Fruit fly (Drosophila melanogaster) whole organism, embryonic: ENCODE data around the gene Wdfy2.

ENCODE experiments used
- Adf1 ChIP-seq: fragments of 200-800 bp; sonication (Bioruptor generic); IDR thresholded peaks from 2 replicates; pipeline ENCODE4 v1.3.6; 2022; ENCODE audit warnings: missing biosample characterization, missing genetic modification characterization
- BEAF-32 ChIP-seq: fragments of 200-800 bp; sonication (Bioruptor generic); optimal IDR thresholded peaks from 3 replicates; lab custom pipeline; 2017; ENCODE audit warnings: missing biosample characterization, missing genetic modification characterization, mild to moderate bottlenecking, moderate library complexity, missing genetic modification reagents
- CG10366 ChIP-seq: fragments of 200-800 bp; sonication (Bioruptor generic); IDR thresholded peaks from 2 replicates; pipeline ENCODE4 v1.3.6; 2022; ENCODE audit warnings: missing biosample characterization, missing genetic modification characterization
- CG11504 ChIP-seq: fragments of 200-800 bp; sonication (Bioruptor generic); optimal IDR thresholded peaks from 3 replicates; lab custom pipeline; 2019; ENCODE audit warnings: missing biosample characterization, mild to moderate bottlenecking, missing genetic modification characterization, moderate library complexity
- CG11560 ChIP-seq: fragments of 200-800 bp; sonication (Bioruptor generic); IDR thresholded peaks from 3 replicates; pipeline ENCODE4 v1.3.6; 2022; ENCODE audit warnings: missing biosample characterization, missing genetic modification characterization
- CG11723 ChIP-seq: fragments of 200-800 bp; sonication (Bioruptor generic); optimal IDR thresholded peaks from 2 replicates; lab custom pipeline; 2017; ENCODE audit warnings: missing biosample characterization, mild to moderate bottlenecking, missing genetic modification characterization
- CG12104 ChIP-seq: fragments of 200-800 bp; sonication (Bioruptor generic); optimal IDR thresholded peaks from 3 replicates; lab custom pipeline; 2016; ENCODE audit warnings: missing biosample characterization, missing genetic modification characterization
- CG13424 ChIP-seq: fragments of 200-800 bp; sonication (Bioruptor generic); optimal IDR thresholded peaks from 2 replicates; lab custom pipeline; 2019; ENCODE audit warnings: missing biosample characterization, mild to moderate bottlenecking, missing genetic modification characterization, moderate library complexity
- CG13894 ChIP-seq: fragments of 200-800 bp; sonication (Bioruptor generic); optimal IDR thresholded peaks from 3 replicates; lab custom pipeline; 2018; ENCODE audit warnings: missing biosample characterization, mild to moderate bottlenecking, missing genetic modification characterization, moderate library complexity
- CG15479 ChIP-seq: fragments of 200-800 bp; sonication (Bioruptor generic); optimal IDR thresholded peaks from 3 replicates; lab custom pipeline; 2019; ENCODE audit warnings: missing biosample characterization, mild to moderate bottlenecking, missing genetic modification characterization, moderate library complexity
- CG1647 ChIP-seq: fragments of 200-800 bp; sonication (Bioruptor generic); optimal IDR thresholded peaks from 3 replicates; lab custom pipeline; 2016; ENCODE audit warnings: missing biosample characterization, missing genetic modification characterization
- CG17568 ChIP-seq: fragments of 200-800 bp; sonication (Bioruptor generic); optimal IDR thresholded peaks from 2 replicates; lab custom pipeline; 2018; ENCODE audit warnings: missing biosample characterization, mild to moderate bottlenecking, missing genetic modification characterization, moderate library complexity
- CG17912 ChIP-seq: fragments of 200-800 bp; sonication (Bioruptor generic); optimal IDR thresholded peaks from 2 replicates; lab custom pipeline; 2018; ENCODE audit warnings: missing biosample characterization, mild to moderate bottlenecking, missing genetic modification characterization
- CG18476 ChIP-seq: fragments of 200-800 bp; sonication (Bioruptor generic); optimal IDR thresholded peaks from 2 replicates; lab custom pipeline; 2016; ENCODE audit warnings: missing biosample characterization, mild to moderate bottlenecking, missing genetic modification characterization
- CG18619 ChIP-seq: fragments of 200-800 bp; sonication (Bioruptor generic); optimal IDR thresholded peaks from 3 replicates; lab custom pipeline; 2017; ENCODE audit warnings: missing biosample characterization, mild to moderate bottlenecking, missing genetic modification characterization
- CG2712 ChIP-seq: fragments of 200-800 bp; optimal IDR thresholded peaks from 3 replicates; lab custom pipeline; 2019; ENCODE audit warnings: missing biosample characterization, mild to moderate bottlenecking, missing genetic modification characterization, moderate library complexity
- CG30403 ChIP-seq: fragments of 200-800 bp; sonication (Bioruptor generic); optimal IDR thresholded peaks from 3 replicates; lab custom pipeline; 2016; ENCODE audit warnings: missing biosample characterization, missing genetic modification characterization
- CG31224 ChIP-seq: fragments of 200-800 bp; sonication (Bioruptor generic); IDR thresholded peaks from 2 replicates; pipeline ENCODE4 v1.3.6; 2022; ENCODE audit warnings: missing biosample characterization, missing genetic modification characterization
- CG4328 ChIP-seq: fragments of 200-800 bp; sonication (Bioruptor generic); optimal IDR thresholded peaks from 3 replicates; lab custom pipeline; 2017; ENCODE audit warnings: missing biosample characterization, missing genetic modification reagents, missing genetic modification characterization
- CG6272 ChIP-seq: fragments of 200-800 bp; sonication (Bioruptor generic); IDR thresholded peaks from 2 replicates; pipeline ENCODE4 v1.3.6; 2022; ENCODE audit warnings: missing biosample characterization, missing genetic modification characterization
- CG6813 ChIP-seq: fragments of 200-800 bp; sonication (Bioruptor generic); optimal IDR thresholded peaks from 2 replicates; lab custom pipeline; 2017; ENCODE audit warnings: missing biosample characterization, missing genetic modification characterization, mild to moderate bottlenecking, moderate library complexity, missing genetic modification reagents
- CG6854 ChIP-seq: fragments of 200-800 bp; sonication (Bioruptor generic); optimal IDR thresholded peaks from 3 replicates; lab custom pipeline; 2017; ENCODE audit warnings: missing biosample characterization, mild to moderate bottlenecking, missing genetic modification characterization
- CG7372 ChIP-seq: fragments of 200-800 bp; sonication (Bioruptor generic); IDR thresholded peaks from 2 replicates; pipeline ENCODE4 v1.3.6; 2022; ENCODE audit warnings: missing biosample characterization, missing genetic modification characterization
- CG7987 ChIP-seq: fragments of 200-800 bp; sonication (Bioruptor generic); optimal IDR thresholded peaks from 2 replicates; lab custom pipeline; 2018; ENCODE audit warnings: missing biosample characterization, mild to moderate bottlenecking, missing genetic modification characterization, moderate library complexity
- Chrac-16 ChIP-seq: fragments of 200-800 bp; sonication (Bioruptor generic); optimal IDR thresholded peaks from 3 replicates; lab custom pipeline; 2016; ENCODE audit warnings: missing biosample characterization, missing genetic modification characterization
- Dref ChIP-seq: fragments of 200-800 bp; sonication (Bioruptor generic); IDR thresholded peaks from 2 replicates; pipeline ENCODE4 v1.3.6; 2022; ENCODE audit warnings: missing biosample characterization, missing genetic modification characterization
- Mes4 ChIP-seq: fragments of 200-800 bp; sonication (Bioruptor generic); optimal IDR thresholded peaks from 2 replicates; lab custom pipeline; 2016; ENCODE audit warnings: missing biosample characterization, missing genetic modification characterization
- NK7.1 ChIP-seq: fragments of 200-800 bp; sonication (Bioruptor generic); optimal IDR thresholded peaks from 3 replicates; lab custom pipeline; 2016; ENCODE audit warnings: missing biosample characterization, missing genetic modification characterization
- NfI ChIP-seq: fragments of 200-800 bp; sonication (Bioruptor generic); optimal IDR thresholded peaks from 3 replicates; lab custom pipeline; 2018; ENCODE audit warnings: missing biosample characterization, mild to moderate bottlenecking, missing genetic modification characterization, moderate library complexity
- Rfx ChIP-seq: fragments of 200-800 bp; sonication (Bioruptor generic); IDR thresholded peaks from 2 replicates; pipeline ENCODE4 v1.3.6; 2022; ENCODE audit warnings: missing biosample characterization, missing genetic modification characterization
- Scr ChIP-seq: fragments of 200-800 bp; sonication (Bioruptor generic); IDR thresholded peaks from 2 replicates; pipeline ENCODE4 v1.3.6; 2022; ENCODE audit warnings: missing biosample characterization, missing genetic modification characterization; ENCODE audit not compliant: partially characterized antibody
- Side ChIP-seq: fragments of 200-800 bp; sonication (Bioruptor generic); optimal IDR thresholded peaks from 2 replicates; lab custom pipeline; 2016; ENCODE audit warnings: missing biosample characterization, missing genetic modification characterization
- Trl ChIP-seq, 3 experiments: fragments of >200 bp in 2 of 3; fragments of 200-800 bp in 1 of 3; sonication (Bioruptor generic) in 1 of 3; optimal IDR thresholded peaks; 2 replicates in 1 of 3; 3 replicates in 2 of 3; lab custom pipeline; 2016 to 2017; ENCODE audit warnings: missing biosample characterization in 1 of 3, missing genetic modification characterization in 1 of 3
- btn ChIP-seq: fragments of 200-800 bp; sonication (Bioruptor generic); optimal IDR thresholded peaks from 2 replicates; lab custom pipeline; 2016; ENCODE audit warnings: missing biosample characterization, missing genetic modification characterization
- corto ChIP-seq: fragments of 200-800 bp; sonication (Bioruptor generic); optimal IDR thresholded peaks from 2 replicates; lab custom pipeline; 2016; ENCODE audit warnings: missing biosample characterization, mild to moderate bottlenecking, missing genetic modification characterization, moderate library complexity
- danr ChIP-seq: fragments of 200-800 bp; sonication (Bioruptor generic); IDR thresholded peaks from 2 replicates; pipeline ENCODE4 v1.3.6; 2022; ENCODE audit warnings: missing biosample characterization, missing genetic modification characterization
- exex ChIP-seq: fragments of 200-800 bp; sonication (Bioruptor generic); optimal IDR thresholded peaks from 4 replicates; lab custom pipeline; 2018; ENCODE audit warnings: missing biosample characterization, mild to moderate bottlenecking, missing genetic modification characterization, moderate library complexity
- fd96Cb ChIP-seq: fragments of 200-800 bp; sonication (Bioruptor generic); optimal IDR thresholded peaks from 2 replicates; lab custom pipeline; 2018; ENCODE audit warnings: missing biosample characterization, mild to moderate bottlenecking, missing genetic modification characterization, moderate library complexity
- gcm2 ChIP-seq: fragments of 200-800 bp; sonication (Bioruptor generic); optimal IDR thresholded peaks from 2 replicates; lab custom pipeline; 2016; ENCODE audit warnings: missing biosample characterization, missing genetic modification characterization
- jigr1 ChIP-seq: fragments of 200-800 bp; sonication (Bioruptor generic); IDR thresholded peaks from 3 replicates; pipeline ENCODE4 v1.3.6; 2022; ENCODE audit warnings: missing biosample characterization, missing genetic modification characterization
- mirr ChIP-seq: fragments of 200-800 bp; sonication (Bioruptor generic); optimal IDR thresholded peaks from 3 replicates; lab custom pipeline; 2018; ENCODE audit warnings: missing biosample characterization, mild to moderate bottlenecking, missing genetic modification characterization
- org-1 ChIP-seq: fragments of 200-800 bp; sonication (Bioruptor generic); optimal IDR thresholded peaks from 2 replicates; lab custom pipeline; 2017; ENCODE audit warnings: missing biosample characterization, missing genetic modification characterization
- pan ChIP-seq, 4 experiments: fragments of >200 bp in 3 of 4; fragments of 200-800 bp in 1 of 4; sonication (Bioruptor generic) in 1 of 4; optimal IDR thresholded peaks in 3 of 4; IDR thresholded peaks in 1 of 4; 2 replicates each; pipeline versions ENCODE4 v1.3.6 to Lab custom; 2017 to 2022; ENCODE audit warnings: missing biosample characterization in 2 of 4, missing genetic modification characterization in 2 of 4, mixed read lengths in 1 of 4
- ranshi ChIP-seq: fragments of 200-800 bp; sonication (Bioruptor generic); IDR thresholded peaks from 2 replicates; pipeline ENCODE4 v1.3.6; 2022; ENCODE audit warnings: missing biosample characterization, missing genetic modification characterization
- sens ChIP-seq: fragments of 200-800 bp; sonication (Bioruptor generic); peaks from one replicate; lab custom pipeline; 2016; ENCODE audit warnings: missing biosample characterization, missing genetic modification characterization
- slp2 ChIP-seq: fragments of 200-800 bp; sonication (Bioruptor generic); optimal IDR thresholded peaks from 2 replicates; lab custom pipeline; 2016; ENCODE audit warnings: missing biosample characterization, missing genetic modification characterization
- unpg ChIP-seq: fragments of 200-800 bp; sonication (Bioruptor generic); optimal IDR thresholded peaks from 3 replicates; lab custom pipeline; 2018; ENCODE audit warnings: missing biosample characterization, mild to moderate bottlenecking, missing genetic modification characterization, moderate library complexity
- vnd ChIP-seq: fragments of 200-800 bp; sonication (Bioruptor generic); IDR thresholded peaks from 3 replicates; pipeline ENCODE4 v1.3.6; 2022; ENCODE audit warnings: missing biosample characterization, missing genetic modification characterization; ENCODE audit not compliant: partially characterized antibody

Wdfy2 gene

DNA sequence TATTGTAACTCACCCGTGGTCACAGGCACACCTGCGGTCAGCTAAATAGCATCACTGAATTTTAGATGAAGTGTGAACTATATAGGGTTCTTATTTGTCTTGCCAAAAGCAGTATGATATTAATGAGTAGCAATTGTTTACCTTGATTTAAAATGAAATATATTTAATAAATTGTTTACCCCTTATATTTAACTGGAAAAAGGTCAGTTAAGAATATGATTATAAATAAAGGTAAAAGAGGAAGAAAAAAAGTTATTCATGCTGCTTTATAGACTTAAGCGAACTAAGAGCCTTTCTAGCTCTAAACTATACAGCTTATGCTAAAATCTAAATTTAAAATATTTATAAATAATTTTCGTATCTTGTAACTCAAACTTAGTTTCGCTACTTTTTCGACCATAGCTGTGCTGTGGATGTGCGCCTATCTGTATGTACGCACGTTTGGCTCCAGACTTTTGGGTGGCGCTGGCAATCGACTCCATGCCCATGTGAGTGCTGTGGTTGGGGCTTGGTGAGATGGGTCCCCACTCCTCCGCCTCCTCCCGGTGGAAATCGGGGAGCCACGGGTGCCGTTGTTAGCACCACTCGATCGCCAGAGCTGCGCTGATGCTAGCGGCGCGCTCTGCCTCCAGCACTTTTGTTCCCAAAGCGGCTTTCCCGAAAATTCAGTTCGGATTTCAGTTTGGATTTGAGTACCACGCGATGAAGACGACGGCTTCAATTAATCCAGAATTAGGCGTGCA is 19.1 kb downstream of the Wdfy2 start, which contains the start of gene loh (continued):
- TF ChIP-seq Trl (optimal IDR thresholded peaks at IDR 0.05; lab: Kevin White, UChicago) = no peak
- no peak for TF ChIP-seq Trl (GFP tag; optimal IDR thresholded peaks at IDR 0.05; lab: Kevin White, UChicago)
- TF ChIP-seq mirr (GFP tag; lab: Kevin White, UChicago) = no peak
- TF ChIP-seq Adf1 (GFP tag; lab: Robert Waterston, UW) = no peak
- TF ChIP-seq org-1 (GFP tag; lab: Kevin White, UChicago) = no peak
- no peak for TF ChIP-seq CG7987 (GFP tag; lab: Kevin White, UChicago)
- TF ChIP-seq CG18476 (GFP tag; lab: Kevin White, UChicago) = peak; percentile 43
- TF ChIP-seq btn (GFP tag; lab: Kevin White, UChicago) = no peak
- TF ChIP-seq CG17912 (GFP tag; lab: Kevin White, UChicago) = no peak
- TF ChIP-seq CG6813 = no peak
- TF ChIP-seq gcm2 (GFP tag; lab: Kevin White, UChicago) = no peak
- TF ChIP-seq slp2 = no peak
- TF ChIP-seq CG4328 (GFP tag; lab: Kevin White, UChicago) = no peak
- no peak for TF ChIP-seq BEAF-32 (GFP tag; lab: Kevin White, UChicago)
- peak; percentile 1 for TF ChIP-seq NfI
- no peak for TF ChIP-seq Side
- no peak for TF ChIP-seq CG15479 (GFP tag; lab: Kevin White, UChicago)
- peak; percentile 42 for TF ChIP-seq unpg (GFP tag; lab: Kevin White, UChicago)
- TF ChIP-seq exex (tag; lab: Kevin White, UChicago) = no peak
- no peak for TF ChIP-seq vnd
- TF ChIP-seq CG12104 (GFP tag; lab: Kevin White, UChicago) = peak; percentile 49
- TF ChIP-seq danr (GFP tag; lab: Robert Waterston, UW) = peak; percentile 36; the same call in 1 of the 2 replicates
- no peak for TF ChIP-seq Dref (GFP tag; lab: Robert Waterston, UW)
- TF ChIP-seq CG6272 (GFP tag; lab: Robert Waterston, UW) = no peak
- TF ChIP-seq CG6854 (GFP tag; lab: Kevin White, UChicago) = peak; percentile 48
- TF ChIP-seq CG11723 (GFP tag; lab: Kevin White, UChicago) = peak; percentile 53
- TF ChIP-seq ranshi (GFP tag; lab: Robert Waterston, UW) = no peak
- no peak for TF ChIP-seq CG11560
- no peak for TF ChIP-seq Mes4 (GFP tag; lab: Kevin White, UChicago)
- no peak for TF ChIP-seq CG17568 (GFP tag; lab: Kevin White, UChicago)
- peak; percentile 62 for TF ChIP-seq CG30403 (GFP tag; lab: Kevin White, UChicago)
- TF ChIP-seq CG2712 (tag; lab: Kevin White, UChicago) = peak; percentile 77
- peak; percentile 73 for TF ChIP-seq CG13424 (tag; lab: Kevin White, UChicago)
- TF ChIP-seq NK7.1 (GFP tag; lab: Kevin White, UChicago) = no peak
- no peak for TF ChIP-seq CG1647 (GFP tag; lab: Kevin White, UChicago)
- 0 out of 2 replicates have a peak, but pooled peaks have one; percentile 8 for TF ChIP-seq CG10366 (GFP tag; lab: Robert Waterston, UW)
- TF ChIP-seq CG31224 (GFP tag; lab: Robert Waterston, UW) = no peak
- TF ChIP-seq CG13894 (tag; lab: Kevin White, UChicago) = no peak
- TF ChIP-seq corto (GFP tag; lab: Kevin White, UChicago) = no peak
- no peak for TF ChIP-seq Scr (GFP tag; lab: Robert Waterston, UW)
- no peak for TF ChIP-seq CG11504 (tag; lab: Kevin White, UChicago)
- TF ChIP-seq pan (optimal IDR thresholded peaks at IDR 0.05; lab: Kevin White, UChicago) = no peak
- TF ChIP-seq pan (GFP tag; optimal IDR thresholded peaks at IDR 0.05 in 1 of 2, IDR thresholded peaks at IDR 0.05 in 1 of 2) = peak in 1 of 2 experiments; percentile 38
- peak; percentile 75 for TF ChIP-seq sens (GFP tag; lab: Kevin White, UChicago)
- TF ChIP-seq CG18619 (GFP tag; lab: Kevin White, UChicago) = peak; percentile 41
- peak; percentile 71 for TF ChIP-seq fd96Cb (tag; lab: Kevin White, UChicago)
- TF ChIP-seq Chrac-16 = no peak
- TF ChIP-seq Rfx (GFP tag; lab: Robert Waterston, UW) = no peak; the same call in 1 of the 2 replicates
- no peak for TF ChIP-seq jigr1 (GFP tag; lab: Robert Waterston, UW)
- no peak for TF ChIP-seq CG7372 (GFP tag; lab: Robert Waterston, UW)
